Worm (Caenorhabditis elegans): ENCODE data around the gene ifa-1.

The ifa-1 gene

ce11 chrX:11266711-11267110 is 4.3 kb upstream of the ifa-1 start, which contains the start of gene C03A3.9:
TSS of gene C03A3.9 (plus strand) at chrX:11267011.
- TF ChIP-seq nhr-80 (tag; optimal IDR thresholded peaks at IDR 0.05) = no peak
- TF ChIP-seq dpl-1 (GFP tag; optimal IDR thresholded peaks at IDR 0.05) = no peak
- no peak for TF ChIP-seq hlh-26 (GFP tag; conservative IDR thresholded peaks at IDR 0.05)
- TF ChIP-seq nhr-120 (GFP tag; IDR thresholded peaks at IDR 0.05) = no peak
- no peak for TF ChIP-seq Y95B8A.8 (GFP tag; IDR thresholded peaks at IDR 0.05)
- no peak for TF ChIP-seq F10E7.11 (tag; optimal IDR thresholded peaks at IDR 0.05)
- no peak for TF ChIP-seq sea-2 (GFP tag; IDR thresholded peaks at IDR 0.05)
- no peak for TF ChIP-seq B0336.3 (GFP tag; IDR thresholded peaks at IDR 0.05)
- no peak for TF ChIP-seq hsf-1 (GFP tag; IDR thresholded peaks at IDR 0.05)
- TF ChIP-seq bed-2 (GFP tag; IDR thresholded peaks at IDR 0.05) = no peak
- no peak for TF ChIP-seq Y79H2A.3 (GFP tag; conservative IDR thresholded peaks at IDR 0.05)
- no peak for TF ChIP-seq nhr-179 (tag; optimal IDR thresholded peaks at IDR 0.05)
- no peak for TF ChIP-seq let-526 (GFP tag; IDR thresholded peaks at IDR 0.05)
- TF ChIP-seq lag-1 (GFP tag; IDR thresholded peaks at IDR 0.05) = no peak
- no peak for TF ChIP-seq athp-1 (tag; optimal IDR thresholded peaks at IDR 0.05)

ce11 chrX:11268970-11269369 is 2.0 kb upstream of the ifa-1 start, which contains the start of gene C03A3.3:
TSS of gene C03A3.3 (minus strand) at chrX:11269070.
- TF ChIP-seq B0035.1 (tag; optimal IDR thresholded peaks at IDR 0.05) (no peak), lsy-27 (tag; optimal IDR thresholded peaks at IDR 0.05; ENCODE audit: borderline replicate concordance, insufficient read depth) (no peak), egrh-3 (GFP tag; IDR thresholded peaks at IDR 0.05) (no peak), hsf-1 (GFP tag; IDR thresholded peaks at IDR 0.05) (no peak), B0019.2 (GFP tag; conservative IDR thresholded peaks at IDR 0.05) (no peak), mxl-1 (tag; optimal IDR thresholded peaks at IDR 0.05) (no peak), hlh-12 (tag; optimal IDR thresholded peaks at IDR 0.05) (no peak)

- no peak for TF ChIP-seq pbrm-1 (GFP tag; IDR thresholded peaks at IDR 0.05)
- TF ChIP-seq rcor-1 (GFP tag; IDR thresholded peaks at IDR 0.05) = no peak
- TF ChIP-seq madf-6 (GFP tag; IDR thresholded peaks at IDR 0.05) = no peak
Measured at ce11 chrX:11279276-11279675, 8.3 kb downstream of the ifa-1 start, which contains the start of gene F38B2.2. TSS of gene F38B2.2 (minus strand) at chrX:11279376.

- TF ChIP-seq let-607 (tag; optimal IDR thresholded peaks at IDR 0.05) (no peak), C17E4.6 (GFP tag; IDR thresholded peaks at IDR 0.05) (no peak), B0261.1 (tag; optimal IDR thresholded peaks at IDR 0.05) (no peak), mcd-1 (GFP tag; IDR thresholded peaks at IDR 0.05) (no peak), madf-3 (GFP tag; IDR thresholded peaks at IDR 0.05) (no peak), lin-35 (GFP tag; optimal IDR thresholded peaks at IDR 0.05) (no peak), egrh-3 (GFP tag; IDR thresholded peaks at IDR 0.05) (no peak), ztf-6 (GFP tag; IDR thresholded peaks at IDR 0.05) (no peak), attf-6 (GFP tag; IDR thresholded peaks at IDR 0.05) (no peak), D2030.7 (GFP tag; IDR thresholded peaks at IDR 0.05) (no peak), die-1 (tag; optimal IDR thresholded peaks at IDR 0.05) (no peak), him-1 (tag; optimal IDR thresholded peaks at IDR 0.05) (no peak), ceh-40 (GFP tag; IDR thresholded peaks at IDR 0.05) (no peak), ceh-27 (GFP tag; optimal IDR thresholded peaks at IDR 0.05) (no peak), tbp1 (GFP tag; optimal IDR thresholded peaks at IDR 0.05) (no peak), Y56A3A.18 (GFP tag; IDR thresholded peaks at IDR 0.05) (no peak), unc-130 (GFP tag; optimal IDR thresholded peaks at IDR 0.05) (no peak)
Measured at ce11 chrX:11281148-11281547, 10.2 kb downstream of the ifa-1 start, which contains the start of gene F38B2.6. TSS of gene F38B2.6 (minus strand) at chrX:11281248.

Data from whole organism, young adult.